Fruit fly (Drosophila melanogaster): ENCODE data around the gene CG44362.

DNA sequence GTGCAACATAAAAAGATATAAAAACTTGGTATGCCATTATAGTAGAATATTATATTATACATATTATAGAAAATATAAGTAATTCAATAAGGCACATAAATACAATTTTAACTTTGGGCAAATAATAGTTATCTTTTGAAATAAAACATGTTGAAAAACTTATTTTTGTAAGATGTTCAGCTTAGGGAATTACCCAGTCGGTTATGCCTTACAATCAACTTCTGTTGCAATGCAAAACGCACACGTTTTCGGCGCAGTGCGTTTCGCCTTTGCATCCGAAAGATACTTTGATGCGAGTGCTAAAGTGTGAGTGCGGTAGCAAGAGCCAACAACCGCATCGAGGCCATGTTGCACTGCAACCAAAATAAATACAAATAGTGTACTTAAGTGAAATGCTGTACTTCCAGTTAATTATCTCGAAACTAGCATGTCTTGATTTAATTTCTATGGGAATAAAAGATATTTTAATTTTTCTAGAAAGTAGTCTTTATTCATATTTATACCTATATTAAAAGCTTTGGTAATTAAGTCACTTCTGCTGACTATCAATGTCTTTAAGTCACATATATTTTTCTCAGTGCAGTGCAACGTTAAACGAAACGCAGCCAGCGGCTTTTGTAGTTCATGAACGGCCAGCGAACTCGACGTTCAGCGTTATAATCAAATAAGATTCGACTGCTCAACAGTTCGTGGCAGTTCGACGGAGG, 49.8 kb downstream of the CG44362 start:
- no peak for TF ChIP-seq psq (optimal IDR thresholded peaks at IDR 0.05)
- TF ChIP-seq Myc (optimal IDR thresholded peaks at IDR 0.05), result no peak
- TF ChIP-seq Sin3A (optimal IDR thresholded peaks at IDR 0.05), result no peak
- TF ChIP-seq insv (optimal IDR thresholded peaks at IDR 0.05), result no peak
- TF ChIP-seq ttk (optimal IDR thresholded peaks at IDR 0.05), result no peak
- no peak for TF ChIP-seq h (optimal IDR thresholded peaks at IDR 0.05)

All from Kc167 (cell line).